Worm (Caenorhabditis elegans): Measurements from ENCODE around the gene ipla-5.

ipla-5 gene

ce11 chrIV:8687605-8688191 is 27.3 kb upstream of the ipla-5 start, which contains the start of gene snrp-3 (continued):
- peak; percentile 52; the same call in 1 of the 2 replicates for TF ChIP-seq ekl-4 (GFP tag; IDR thresholded peaks at IDR 0.05)

DNA sequence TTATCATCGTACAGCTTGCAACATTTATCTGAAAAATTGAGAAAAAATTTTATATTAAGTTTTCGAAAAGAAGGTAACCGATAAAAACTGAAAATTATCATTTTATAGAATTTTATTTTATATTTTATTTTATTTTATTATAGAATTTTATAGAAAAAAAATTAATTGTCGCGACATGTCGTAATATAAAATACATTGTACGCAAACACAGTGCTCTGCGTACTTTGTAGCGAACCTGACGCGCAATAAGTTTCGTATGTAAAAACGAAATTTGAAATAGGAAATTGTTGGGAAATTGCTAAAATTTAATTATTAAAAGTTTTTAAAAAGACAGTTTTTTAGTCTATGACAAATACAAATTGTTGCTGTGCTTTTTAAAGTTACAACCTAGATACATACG is 23.6 kb upstream of the ipla-5 start, which contains the start of the genes hst-1 and ints-6:
Gene hst-1, minus strand, starts transcription at position 28 of the 400 bp plus-strand sequence.
Gene ints-6, plus strand, starts transcription at position 260 of the 400 bp plus-strand sequence.
- TF ChIP-seq ZK185.1 (tag; optimal IDR thresholded peaks at IDR 0.05; ENCODE audit: poor library complexity, severe bottlenecking) (no peak), ztf-18 (tag; optimal IDR thresholded peaks at IDR 0.05) (peak; percentile 5), lin-26 (GFP tag; IDR thresholded peaks at IDR 0.05) (no peak)

DNA sequence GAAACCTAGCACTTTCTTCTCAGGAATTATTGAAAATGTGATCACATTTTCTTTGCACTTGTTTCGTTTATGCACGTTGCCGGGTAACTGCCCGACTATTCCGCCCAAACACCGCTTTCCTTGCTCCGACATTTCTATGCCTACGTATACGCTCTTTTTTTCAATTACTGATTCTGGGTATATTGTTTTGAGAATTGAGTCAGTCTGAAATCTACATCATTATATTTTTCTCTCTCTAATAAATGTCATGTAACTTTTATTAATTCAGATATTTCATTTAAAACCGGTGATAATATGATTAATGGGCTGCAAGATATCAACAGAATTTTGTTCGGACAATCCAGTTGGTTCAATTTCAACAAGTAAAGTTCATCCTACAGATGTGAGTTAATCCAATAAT is 17.6 kb upstream of the ipla-5 start, which contains the start of gene ttll-11:
Gene ttll-11, plus strand, starts transcription at position 301 of the 400 bp plus-strand sequence.
- TF ChIP-seq rec-8 (tag; optimal IDR thresholded peaks at IDR 0.05) (no peak), nfyb-1 (GFP tag; IDR thresholded peaks at IDR 0.05) (no peak), pha-4 (tag; optimal IDR thresholded peaks at IDR 0.05) (no peak), unc-62 (GFP tag; optimal IDR thresholded peaks at IDR 0.05) (no peak), dpff-1 (tag; optimal IDR thresholded peaks at IDR 0.05) (no peak), let-526 (GFP tag; IDR thresholded peaks at IDR 0.05) (no peak), F57C9.4 (tag; optimal IDR thresholded peaks at IDR 0.05) (no peak), ceh-27 (GFP tag; optimal IDR thresholded peaks at IDR 0.05) (no peak), ceh-58 (GFP tag; IDR thresholded peaks at IDR 0.05) (no peak), repo-1 (tag; optimal IDR thresholded peaks at IDR 0.05) (no peak), mcd-1 (GFP tag; IDR thresholded peaks at IDR 0.05) (no peak), ceh-40 (GFP tag; IDR thresholded peaks at IDR 0.05) (no peak)

DNA sequence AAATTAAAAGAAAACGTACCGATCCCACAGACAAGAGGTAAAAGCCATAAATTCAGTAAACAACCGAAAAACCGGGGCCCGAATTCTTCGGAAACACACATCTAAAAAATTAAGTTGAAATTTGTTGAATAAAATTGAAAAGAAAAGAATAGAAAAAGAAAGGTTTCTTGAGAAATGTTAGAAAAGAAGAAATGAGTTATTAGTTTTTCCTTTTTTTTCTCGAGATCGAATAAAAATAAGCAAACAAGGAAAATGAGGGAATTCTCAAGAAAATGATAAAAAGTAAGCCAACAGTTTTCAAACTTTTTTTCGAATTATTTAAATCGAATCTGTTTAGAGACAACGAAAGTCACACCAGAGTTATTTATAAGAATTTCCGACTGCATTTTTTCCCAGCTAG is 9.5 kb upstream of the ipla-5 start, which contains the start of gene H23L24.4:
Gene H23L24.4, minus strand, starts transcription at position 101 of the 400 bp plus-strand sequence.
- TF ChIP-seq F22D6.2 (tag; optimal IDR thresholded peaks at IDR 0.05) (no peak), sea-2 (GFP tag; IDR thresholded peaks at IDR 0.05) (no peak), dpl-1 (GFP tag; optimal IDR thresholded peaks at IDR 0.05) (no peak), F23B12.7 (tag; optimal IDR thresholded peaks at IDR 0.05; ENCODE audit: insufficient read depth) (no peak), T07F8.4 (tag; optimal IDR thresholded peaks at IDR 0.05) (no peak), aptf-2 (GFP tag; conservative IDR thresholded peaks at IDR 0.05) (no peak), Y95B8A.8 (GFP tag; IDR thresholded peaks at IDR 0.05) (no peak), repo-1 (tag; optimal IDR thresholded peaks at IDR 0.05) (no peak), nhr-179 (tag; optimal IDR thresholded peaks at IDR 0.05) (no peak), nhr-27 (tag; optimal IDR thresholded peaks at IDR 0.05) (no peak), cebp-2 (GFP tag; IDR thresholded peaks at IDR 0.05) (no peak), hlh-26 (GFP tag; conservative IDR thresholded peaks at IDR 0.05) (no peak), mes-4 (tag; optimal IDR thresholded peaks at IDR 0.05) (no peak), mel-28 (tag; optimal IDR thresholded peaks at IDR 0.05; ENCODE audit: borderline replicate concordance) (no peak), F10E7.11 (tag; optimal IDR thresholded peaks at IDR 0.05) (no peak), tlf-1 (GFP tag; optimal IDR thresholded peaks at IDR 0.05) (no peak), ztf-3 (GFP tag; optimal IDR thresholded peaks at IDR 0.05) (no peak), nfya-2 (GFP tag; IDR thresholded peaks at IDR 0.05) (no peak), unc-62 (GFP tag; optimal IDR thresholded peaks at IDR 0.05) (no peak)

Data from whole organism, young adult.